Worm (Caenorhabditis elegans) whole organism, L2 larva: Measurements from ENCODE around the gene T16A9.3.

Experiments
- C34F6.9 ChIP-seq: fragments of 150-350 bp; optimal IDR thresholded peaks from 2 replicates; lab custom pipeline; 2014; ENCODE audit warnings: missing biosample characterization, missing genetic modification characterization
- F13H6.1 ChIP-seq: sonication (generic microtip); optimal IDR thresholded peaks from 2 replicates; lab custom pipeline; 2016; ENCODE audit warnings: missing genetic modification characterization, missing compliant biosample characterization
- R02D3.7 ChIP-seq: fragments of 150-350 bp; optimal IDR thresholded peaks from 2 replicates; lab custom pipeline; 2014; ENCODE audit warnings: missing biosample characterization, missing genetic modification characterization
- Y55F3AM.14 ChIP-seq: fragments of 200-800 bp; sonication (Bioruptor generic); optimal IDR thresholded peaks from 2 replicates; lab custom pipeline; 2018; ENCODE audit warnings: mild to moderate bottlenecking, missing genetic modification characterization, missing compliant biosample characterization
- ZK546.5 ChIP-seq: sonication (generic microtip); optimal IDR thresholded peaks from 2 replicates; lab custom pipeline; 2017; ENCODE audit warnings: missing biosample characterization, missing genetic modification characterization
- alr-1 ChIP-seq: fragments of 150-350 bp; optimal IDR thresholded peaks from 2 replicates; lab custom pipeline; 2014; ENCODE audit warnings: missing biosample characterization, missing genetic modification characterization
- aly-2 ChIP-seq: fragments of 150-350 bp; optimal IDR thresholded peaks from 2 replicates; lab custom pipeline; 2014; ENCODE audit warnings: missing biosample characterization, missing genetic modification characterization
- ama-1 ChIP-seq: fragments of 150-350 bp; optimal IDR thresholded peaks from 2 replicates; lab custom pipeline; 2018; ENCODE audit warnings: inconsistent platforms
- blmp-1 ChIP-seq: sonication (generic microtip); optimal IDR thresholded peaks from 2 replicates; lab custom pipeline; 2017; ENCODE audit warnings: missing genetic modification characterization, mild to moderate bottlenecking, missing compliant biosample characterization, antibody characterized with exemption, moderate library complexity; ENCODE audit not compliant: insufficient read depth
- ceh-16 ChIP-seq: fragments of 150-350 bp; optimal IDR thresholded peaks from 2 replicates; lab custom pipeline; 2014; ENCODE audit warnings: missing biosample characterization, missing genetic modification characterization
- ceh-82 ChIP-seq: fragments of 150-350 bp; optimal IDR thresholded peaks from 2 replicates; lab custom pipeline; 2014; ENCODE audit warnings: missing biosample characterization, missing genetic modification characterization
- crh-2 ChIP-seq: sonication (generic microtip); optimal IDR thresholded peaks from 2 replicates; lab custom pipeline; 2017; ENCODE audit warnings: missing biosample characterization, missing genetic modification characterization
- dmd-4 ChIP-seq: sonication (generic microtip); optimal IDR thresholded peaks from 2 replicates; lab custom pipeline; 2017; ENCODE audit warnings: missing biosample characterization, missing genetic modification characterization
- egl-27 ChIP-seq: sonication (generic microtip); optimal IDR thresholded peaks from 3 replicates; lab custom pipeline; 2017; ENCODE audit warnings: missing biosample characterization, missing genetic modification reagents, missing genetic modification characterization
- elt-1 ChIP-seq: fragments of 150-350 bp; optimal IDR thresholded peaks from 2 replicates; lab custom pipeline; 2014; ENCODE audit warnings: missing biosample characterization, missing genetic modification characterization
- elt-3 ChIP-seq: sonication (generic microtip); optimal IDR thresholded peaks from 2 replicates; lab custom pipeline; 2017; ENCODE audit warnings: missing biosample characterization, missing genetic modification characterization
- fos-1 ChIP-seq: fragments of 150-350 bp; optimal IDR thresholded peaks from 2 replicates; lab custom pipeline; 2014; ENCODE audit warnings: missing biosample characterization, missing genetic modification characterization
- gmeb-1 ChIP-seq: fragments of 150-350 bp; optimal IDR thresholded peaks from 2 replicates; lab custom pipeline; 2014; ENCODE audit warnings: missing biosample characterization, missing genetic modification characterization
- lin-11 ChIP-seq: fragments of 150-350 bp; sonication (generic microtip); optimal IDR thresholded peaks from 2 replicates; lab custom pipeline; 2014; ENCODE audit warnings: missing biosample characterization, missing genetic modification characterization, inconsistent platforms, mixed read lengths
- lin-13 ChIP-seq: fragments of 150-350 bp; optimal IDR thresholded peaks from 2 replicates; lab custom pipeline; 2014; ENCODE audit warnings: missing biosample characterization, missing genetic modification reagents, missing genetic modification characterization
- lin-39 ChIP-seq: fragments of 150-350 bp; optimal IDR thresholded peaks from 2 replicates; lab custom pipeline; 2014; ENCODE audit warnings: missing biosample characterization, missing genetic modification reagents, missing genetic modification characterization
- lsy-2 ChIP-seq, 2 experiments: fragments of 150-350 bp in 1 of 2; sonication (generic microtip) in 1 of 2; optimal IDR thresholded peaks; 2 replicates each; lab custom pipeline; 2014 to 2017; ENCODE audit warnings: missing biosample characterization in 2 of 2, missing genetic modification characterization in 2 of 2
- mab-5 ChIP-seq: fragments of 150-350 bp; optimal IDR thresholded peaks from 2 replicates; lab custom pipeline; 2014; ENCODE audit warnings: missing biosample characterization, missing genetic modification characterization
- mbf-1 ChIP-seq: sonication (generic microtip); optimal IDR thresholded peaks from 2 replicates; lab custom pipeline; 2017; ENCODE audit warnings: missing biosample characterization, missing genetic modification characterization
- mdl-1 ChIP-seq, 2 experiments: fragments of 150-350 bp in 1 of 2; sonication (generic microtip) in 1 of 2; optimal IDR thresholded peaks; 2 replicates each; lab custom pipeline; 2017; ENCODE audit warnings: missing biosample characterization in 2 of 2, missing genetic modification characterization in 2 of 2
- nhr-10 ChIP-seq: sonication (generic microtip); optimal IDR thresholded peaks from 2 replicates; lab custom pipeline; 2017; ENCODE audit warnings: missing biosample characterization, missing genetic modification characterization
- nhr-11 ChIP-seq: fragments of 150-350 bp; optimal IDR thresholded peaks from 2 replicates; lab custom pipeline; 2014; ENCODE audit warnings: missing biosample characterization, missing genetic modification characterization
- nhr-12 ChIP-seq: fragments of 150-350 bp; optimal IDR thresholded peaks from 2 replicates; lab custom pipeline; 2014; ENCODE audit warnings: missing biosample characterization, missing genetic modification characterization
- nhr-129 ChIP-seq: fragments of 150-350 bp; optimal IDR thresholded peaks from 2 replicates; lab custom pipeline; 2014; ENCODE audit warnings: missing biosample characterization, missing genetic modification characterization
- nhr-21 ChIP-seq: fragments of 150-350 bp; optimal IDR thresholded peaks from 2 replicates; lab custom pipeline; 2014; ENCODE audit warnings: missing biosample characterization, missing genetic modification characterization
- nhr-23 ChIP-seq: fragments of 150-350 bp; optimal IDR thresholded peaks from 2 replicates; lab custom pipeline; 2014; ENCODE audit warnings: missing biosample characterization, missing genetic modification reagents, missing genetic modification characterization
- nhr-237 ChIP-seq: fragments of 150-350 bp; optimal IDR thresholded peaks from 2 replicates; lab custom pipeline; 2014; ENCODE audit warnings: missing biosample characterization, missing genetic modification characterization
- nhr-25 ChIP-seq: fragments of 150-350 bp; sonication (generic microtip); optimal IDR thresholded peaks from 3 replicates; lab custom pipeline; 2014; ENCODE audit warnings: missing biosample characterization, missing genetic modification characterization
- nhr-6 ChIP-seq: fragments of 150-350 bp; optimal IDR thresholded peaks from 2 replicates; lab custom pipeline; 2014; ENCODE audit warnings: missing biosample characterization, missing genetic modification characterization
- nhr-77 ChIP-seq: fragments of 150-350 bp; optimal IDR thresholded peaks from 2 replicates; lab custom pipeline; 2014; ENCODE audit warnings: missing biosample characterization, missing genetic modification characterization
- peb-1 ChIP-seq: fragments of 150-350 bp; optimal IDR thresholded peaks from 2 replicates; lab custom pipeline; 2014; ENCODE audit warnings: missing biosample characterization, missing genetic modification characterization
- sem-4 ChIP-seq: fragments of 150-350 bp; optimal IDR thresholded peaks from 2 replicates; lab custom pipeline; 2014; ENCODE audit warnings: missing biosample characterization, missing genetic modification reagents, missing genetic modification characterization
- skn-1 ChIP-seq: sonication (generic microtip); optimal IDR thresholded peaks from 2 replicates; lab custom pipeline; 2017; ENCODE audit warnings: missing biosample characterization, missing genetic modification characterization
- sma-3 ChIP-seq: sonication (generic microtip); optimal IDR thresholded peaks from 2 replicates; lab custom pipeline; 2016; ENCODE audit warnings: missing genetic modification reagents, missing genetic modification characterization, missing compliant biosample characterization
- sma-9 ChIP-seq, 2 experiments: fragments of 150-350 bp in 1 of 2; sonication (generic microtip) in 1 of 2; optimal IDR thresholded peaks; 2 replicates each; lab custom pipeline; 2014 to 2016; ENCODE audit warnings: missing genetic modification characterization in 2 of 2, mild to moderate bottlenecking in 1 of 2, missing biosample characterization in 1 of 2, missing compliant biosample characterization in 1 of 2, missing genetic modification reagents in 1 of 2, moderate library complexity in 1 of 2
- snpc-4 ChIP-seq: fragments of 150-350 bp; optimal IDR thresholded peaks from 2 replicates; lab custom pipeline; 2014; ENCODE audit warnings: missing biosample characterization, missing genetic modification characterization
- unc-39 ChIP-seq: fragments of 150-350 bp; optimal IDR thresholded peaks from 2 replicates; lab custom pipeline; 2014; ENCODE audit warnings: missing biosample characterization, missing genetic modification characterization
- unc-55 ChIP-seq: fragments of 150-350 bp; sonication (generic microtip); optimal IDR thresholded peaks from 3 replicates; lab custom pipeline; 2014; ENCODE audit warnings: missing biosample characterization, missing genetic modification reagents, missing genetic modification characterization
- unc-62 ChIP-seq: fragments of 150-350 bp; optimal IDR thresholded peaks from 2 replicates; lab custom pipeline; 2014; ENCODE audit warnings: missing biosample characterization, missing genetic modification reagents, missing genetic modification characterization
- zag-1 ChIP-seq: fragments of 150-350 bp; optimal IDR thresholded peaks from 2 replicates; lab custom pipeline; 2014; ENCODE audit warnings: missing biosample characterization, missing genetic modification characterization
- ztf-1 ChIP-seq: fragments of 200-800 bp; sonication (Bioruptor generic); conservative IDR thresholded peaks from 2 replicates; pipeline ENCODE4 v1.3.6; 2022; ENCODE audit warnings: missing genetic modification characterization, missing compliant biosample characterization
- ztf-11 ChIP-seq: sonication (generic microtip); optimal IDR thresholded peaks from 2 replicates; lab custom pipeline; 2017; ENCODE audit warnings: missing biosample characterization, missing genetic modification characterization
- ztf-4 ChIP-seq: fragments of 150-350 bp; optimal IDR thresholded peaks from 2 replicates; lab custom pipeline; 2014; ENCODE audit warnings: missing biosample characterization, missing genetic modification characterization

Gene T16A9.3

DNA sequence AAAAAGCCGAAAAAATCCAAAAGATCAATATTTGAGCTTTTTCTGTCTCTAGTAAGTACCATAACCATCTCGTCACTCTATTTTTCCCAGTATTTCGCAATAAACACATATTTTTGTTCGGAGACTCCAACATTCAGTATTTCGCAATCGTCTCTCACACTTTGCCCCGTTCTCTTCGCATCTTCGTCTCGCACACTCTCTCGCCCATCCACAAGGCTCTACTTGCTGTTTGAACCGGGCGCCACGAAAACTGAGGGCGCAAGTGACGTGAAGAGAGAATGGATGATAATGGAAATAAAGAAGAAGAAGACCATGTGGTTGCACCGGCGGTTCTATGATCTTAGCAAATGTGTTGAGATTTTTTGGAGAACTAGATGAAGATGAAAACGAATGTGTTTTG lies 5.2 kb upstream of the T16A9.3 start:
- TF ChIP-seq egl-27 (tag; lab: Kevin White, UChicago) = peak; percentile 90
- no peak for TF ChIP-seq ztf-1 (GFP tag; lab: Robert Waterston, UW)
- peak; percentile 97 for TF ChIP-seq C34F6.9 (tag; lab: Kevin White, UChicago)
- peak; percentile 91 for TF ChIP-seq sma-3 (GFP tag; lab: Kevin White, UChicago)
- no peak for TF ChIP-seq nhr-6 (tag; lab: Kevin White, UChicago)
- peak; percentile 73 for TF ChIP-seq Y55F3AM.14 (GFP tag; lab: Kevin White, UChicago)
- TF ChIP-seq nhr-21 (tag; lab: Kevin White, UChicago) = peak; percentile 90
- TF ChIP-seq peb-1 (tag; lab: Kevin White, UChicago) = no peak
- TF ChIP-seq alr-1 = no peak
- TF ChIP-seq nhr-77 (tag; lab: Kevin White, UChicago) = peak; percentile 26
- TF ChIP-seq dmd-4 (tag; lab: Kevin White, UChicago) = no peak
- TF ChIP-seq blmp-1 (tag; lab: Kevin White, UChicago) = peak; percentile 66
- peak; percentile 74 for TF ChIP-seq ceh-82 (tag; lab: Kevin White, UChicago)
- peak; percentile 92 for TF ChIP-seq ztf-4 (tag; lab: Kevin White, UChicago)
- peak; percentile 94 for TF ChIP-seq sma-9 (GFP tag; optimal IDR thresholded peaks at IDR 0.05; lab: Kevin White, UChicago)
- TF ChIP-seq sma-9 (tag; optimal IDR thresholded peaks at IDR 0.05; lab: Kevin White, UChicago) = no peak
- TF ChIP-seq R02D3.7 (tag; lab: Kevin White, UChicago) = no peak
- no peak for TF ChIP-seq elt-3 (tag; lab: Kevin White, UChicago)
- no peak for TF ChIP-seq elt-1 (tag; lab: Kevin White, UChicago)
- TF ChIP-seq ama-1 = peak; percentile 68
- TF ChIP-seq nhr-129 (tag; lab: Kevin White, UChicago) = peak; percentile 97
- TF ChIP-seq gmeb-1 (tag; lab: Kevin White, UChicago) = peak; percentile 79
- peak; percentile 91 for TF ChIP-seq fos-1
- TF ChIP-seq ceh-16 (tag; lab: Kevin White, UChicago) = no peak
- no peak for TF ChIP-seq nhr-23 (tag; lab: Kevin White, UChicago)
- TF ChIP-seq ZK546.5 (tag; lab: Kevin White, UChicago) = no peak
- TF ChIP-seq mab-5 (tag; lab: Kevin White, UChicago) = peak; percentile 66
- TF ChIP-seq unc-39 (tag; lab: Kevin White, UChicago) = no peak
- TF ChIP-seq F13H6.1 (tag; lab: Kevin White, UChicago) = peak; percentile 94
- TF ChIP-seq ztf-11 (tag; lab: Kevin White, UChicago) = no peak
- TF ChIP-seq unc-62 (GFP tag; lab: Kevin White, UChicago) = peak; percentile 19
- peak; percentile 95 for TF ChIP-seq zag-1
- TF ChIP-seq skn-1 (tag; lab: Kevin White, UChicago) = peak; percentile 40
- TF ChIP-seq nhr-11 (tag; lab: Kevin White, UChicago) = peak; percentile 55
- no peak for TF ChIP-seq mbf-1 (tag; lab: Kevin White, UChicago)
- TF ChIP-seq lin-11 (tag; lab: Kevin White, UChicago) = peak; percentile 77
- peak; percentile 65 for TF ChIP-seq snpc-4 (tag; lab: Kevin White, UChicago)
- TF ChIP-seq nhr-237 = no peak
- peak; percentile 94 for TF ChIP-seq crh-2
- TF ChIP-seq nhr-25 (tag; lab: Kevin White, UChicago) = peak; percentile 88
- TF ChIP-seq lin-13 (GFP tag; lab: Kevin White, UChicago) = peak; percentile 78
- TF ChIP-seq unc-55 (GFP tag; lab: Kevin White, UChicago) = peak; percentile 97
- TF ChIP-seq sem-4 (tag; lab: Kevin White, UChicago) = peak; percentile 81
- TF ChIP-seq nhr-12 (tag; lab: Kevin White, UChicago) = peak; percentile 30
- no peak for TF ChIP-seq aly-2 (tag; lab: Kevin White, UChicago)
- TF ChIP-seq lin-39 (tag; lab: Kevin White, UChicago) = no peak
- peak; percentile 79 to 86 for TF ChIP-seq mdl-1 (tag; optimal IDR thresholded peaks at IDR 0.05; lab: Kevin White, UChicago)
- TF ChIP-seq lsy-2 (tag; optimal IDR thresholded peaks at IDR 0.05; lab: Kevin White, UChicago) = peak; percentile 74 to 90
- TF ChIP-seq nhr-10 (tag; lab: Kevin White, UChicago) = peak; percentile 87
- TF ChIP-seq, all 48 proteins: peak for 31
